Worm (Caenorhabditis elegans) whole organism, young adult: ENCODE data around the gene F58F9.1.
A peak's percentile ranks its signal among the peaks of the same experiment; 100 is the strongest.

ENCODE experiments used
- B0019.2 ChIP-seq: fragments of 200-800 bp; sonication (Bioruptor generic); conservative IDR thresholded peaks from 2 replicates; pipeline ENCODE4 v1.3.6; 2022; ENCODE audit warnings: missing genetic modification reagents, missing genetic modification characterization, missing compliant biosample characterization
- ccch-3 ChIP-seq: fragments of 200-800 bp; sonication (Bioruptor generic); optimal IDR thresholded peaks from 2 replicates; lab custom pipeline; 2018; ENCODE audit warnings: mild to moderate bottlenecking, missing genetic modification characterization, missing compliant biosample characterization
- egl-18 ChIP-seq: fragments of 200-800 bp; sonication (Bioruptor generic); IDR thresholded peaks from 2 replicates; pipeline ENCODE4 v1.3.6; 2022; ENCODE audit warnings: missing genetic modification reagents, missing genetic modification characterization, missing compliant biosample characterization
- fkh-3 ChIP-seq: sonication (generic microtip); optimal IDR thresholded peaks from 2 replicates; lab custom pipeline; 2016; ENCODE audit warnings: mild to moderate bottlenecking, missing genetic modification characterization, missing compliant biosample characterization
- hsf-1 ChIP-seq: fragments of 200-800 bp; sonication (Bioruptor generic); IDR thresholded peaks from 2 replicates; pipeline ENCODE4 v1.3.6; 2022; ENCODE audit warnings: missing genetic modification reagents, missing genetic modification characterization, missing compliant biosample characterization
- sdz-38 ChIP-seq: sonication (generic microtip); optimal IDR thresholded peaks from 2 replicates; lab custom pipeline; 2016; ENCODE audit warnings: missing genotype, missing genetic modification characterization, missing compliant biosample characterization
- snpc-4 ChIP-seq, 5 experiments: fragments of 150-350 bp in 1 of 5; sonication (generic microtip) in 4 of 5; optimal IDR thresholded peaks; 2 replicates each; lab custom pipeline; 2014 to 2018; ENCODE audit warnings: missing genetic modification characterization in 5 of 5, missing biosample characterization in 3 of 5, antibody characterized with exemption in 2 of 5, mild to moderate bottlenecking in 2 of 5, missing compliant biosample characterization in 2 of 5, missing genotype in 2 of 5, moderate library complexity in 2 of 5, missing genetic modification reagents in 1 of 5
- unc-130 ChIP-seq: sonication (generic microtip); optimal IDR thresholded peaks from 2 replicates; lab custom pipeline; 2016; ENCODE audit warnings: missing genetic modification reagents, missing genetic modification characterization, missing compliant biosample characterization

ce11 chrIV:6206294-6206776 is 43.3 kb upstream of the F58F9.1 start, which contains the start of gene C49A9.10:
- TF ChIP-seq sdz-38 (tag; lab: Kevin White, UChicago) (no peak), snpc-4 (GFP tag; optimal IDR thresholded peaks at IDR 0.05; lab: Kevin White, UChicago) (peak; percentile 81), snpc-4 (tag; optimal IDR thresholded peaks at IDR 0.05; lab: Kevin White, UChicago) (peak; percentile 54 to 92 (median 88)), ccch-3 (no peak), fkh-3 (no peak), B0019.2 (GFP tag; lab: Robert Waterston, UW) (no peak), unc-130 (GFP tag; lab: Kevin White, UChicago) (peak; percentile 93), egl-18 (GFP tag; lab: Robert Waterston, UW) (no peak), hsf-1 (0 out of 2 replicates have a peak, but pooled peaks have one; percentile 34)
